Worm (Caenorhabditis elegans) whole organism, L2 larva: ENCODE measurements around the gene Y56A3A.6.

Experiments
- C34F6.9 ChIP-seq: fragments of 150-350 bp; optimal IDR thresholded peaks from 2 replicates; lab custom pipeline; 2014; ENCODE audit warnings: missing biosample characterization, missing genetic modification characterization
- F13H6.1 ChIP-seq: sonication (generic microtip); optimal IDR thresholded peaks from 2 replicates; lab custom pipeline; 2016; ENCODE audit warnings: missing genetic modification characterization, missing compliant biosample characterization
- R02D3.7 ChIP-seq: fragments of 150-350 bp; optimal IDR thresholded peaks from 2 replicates; lab custom pipeline; 2014; ENCODE audit warnings: missing biosample characterization, missing genetic modification characterization
- Y55F3AM.14 ChIP-seq: fragments of 200-800 bp; sonication (Bioruptor generic); optimal IDR thresholded peaks from 2 replicates; lab custom pipeline; 2018; ENCODE audit warnings: mild to moderate bottlenecking, missing genetic modification characterization, missing compliant biosample characterization
- ZK546.5 ChIP-seq: sonication (generic microtip); optimal IDR thresholded peaks from 2 replicates; lab custom pipeline; 2017; ENCODE audit warnings: missing biosample characterization, missing genetic modification characterization
- alr-1 ChIP-seq: fragments of 150-350 bp; optimal IDR thresholded peaks from 2 replicates; lab custom pipeline; 2014; ENCODE audit warnings: missing biosample characterization, missing genetic modification characterization
- aly-2 ChIP-seq: fragments of 150-350 bp; optimal IDR thresholded peaks from 2 replicates; lab custom pipeline; 2014; ENCODE audit warnings: missing biosample characterization, missing genetic modification characterization
- ceh-16 ChIP-seq: fragments of 150-350 bp; optimal IDR thresholded peaks from 2 replicates; lab custom pipeline; 2014; ENCODE audit warnings: missing biosample characterization, missing genetic modification characterization
- crh-2 ChIP-seq: sonication (generic microtip); optimal IDR thresholded peaks from 2 replicates; lab custom pipeline; 2017; ENCODE audit warnings: missing biosample characterization, missing genetic modification characterization
- elt-3 ChIP-seq: sonication (generic microtip); optimal IDR thresholded peaks from 2 replicates; lab custom pipeline; 2017; ENCODE audit warnings: missing biosample characterization, missing genetic modification characterization
- fos-1 ChIP-seq: fragments of 150-350 bp; optimal IDR thresholded peaks from 2 replicates; lab custom pipeline; 2014; ENCODE audit warnings: missing biosample characterization, missing genetic modification characterization
- gmeb-1 ChIP-seq: fragments of 150-350 bp; optimal IDR thresholded peaks from 2 replicates; lab custom pipeline; 2014; ENCODE audit warnings: missing biosample characterization, missing genetic modification characterization
- lin-11 ChIP-seq: fragments of 150-350 bp; sonication (generic microtip); optimal IDR thresholded peaks from 2 replicates; lab custom pipeline; 2014; ENCODE audit warnings: missing biosample characterization, missing genetic modification characterization, inconsistent platforms, mixed read lengths
- lin-13 ChIP-seq: fragments of 150-350 bp; optimal IDR thresholded peaks from 2 replicates; lab custom pipeline; 2014; ENCODE audit warnings: missing biosample characterization, missing genetic modification reagents, missing genetic modification characterization
- lin-39 ChIP-seq: fragments of 150-350 bp; optimal IDR thresholded peaks from 2 replicates; lab custom pipeline; 2014; ENCODE audit warnings: missing biosample characterization, missing genetic modification reagents, missing genetic modification characterization
- lsy-2 ChIP-seq, 2 experiments: fragments of 150-350 bp in 1 of 2; sonication (generic microtip) in 1 of 2; optimal IDR thresholded peaks; 2 replicates each; lab custom pipeline; 2014 to 2017; ENCODE audit warnings: missing biosample characterization in 2 of 2, missing genetic modification characterization in 2 of 2
- mab-5 ChIP-seq: fragments of 150-350 bp; optimal IDR thresholded peaks from 2 replicates; lab custom pipeline; 2014; ENCODE audit warnings: missing biosample characterization, missing genetic modification characterization
- mbf-1 ChIP-seq: sonication (generic microtip); optimal IDR thresholded peaks from 2 replicates; lab custom pipeline; 2017; ENCODE audit warnings: missing biosample characterization, missing genetic modification characterization
- nhr-129 ChIP-seq: fragments of 150-350 bp; optimal IDR thresholded peaks from 2 replicates; lab custom pipeline; 2014; ENCODE audit warnings: missing biosample characterization, missing genetic modification characterization
- nhr-21 ChIP-seq: fragments of 150-350 bp; optimal IDR thresholded peaks from 2 replicates; lab custom pipeline; 2014; ENCODE audit warnings: missing biosample characterization, missing genetic modification characterization
- nhr-25 ChIP-seq: fragments of 150-350 bp; sonication (generic microtip); optimal IDR thresholded peaks from 3 replicates; lab custom pipeline; 2014; ENCODE audit warnings: missing biosample characterization, missing genetic modification characterization
- nhr-6 ChIP-seq: fragments of 150-350 bp; optimal IDR thresholded peaks from 2 replicates; lab custom pipeline; 2014; ENCODE audit warnings: missing biosample characterization, missing genetic modification characterization
- nhr-77 ChIP-seq: fragments of 150-350 bp; optimal IDR thresholded peaks from 2 replicates; lab custom pipeline; 2014; ENCODE audit warnings: missing biosample characterization, missing genetic modification characterization
- peb-1 ChIP-seq: fragments of 150-350 bp; optimal IDR thresholded peaks from 2 replicates; lab custom pipeline; 2014; ENCODE audit warnings: missing biosample characterization, missing genetic modification characterization
- sem-4 ChIP-seq: fragments of 150-350 bp; optimal IDR thresholded peaks from 2 replicates; lab custom pipeline; 2014; ENCODE audit warnings: missing biosample characterization, missing genetic modification reagents, missing genetic modification characterization
- skn-1 ChIP-seq: sonication (generic microtip); optimal IDR thresholded peaks from 2 replicates; lab custom pipeline; 2017; ENCODE audit warnings: missing biosample characterization, missing genetic modification characterization
- sma-3 ChIP-seq: sonication (generic microtip); optimal IDR thresholded peaks from 2 replicates; lab custom pipeline; 2016; ENCODE audit warnings: missing genetic modification reagents, missing genetic modification characterization, missing compliant biosample characterization
- sma-9 ChIP-seq, 2 experiments: fragments of 150-350 bp in 1 of 2; sonication (generic microtip) in 1 of 2; optimal IDR thresholded peaks; 2 replicates each; lab custom pipeline; 2014 to 2016; ENCODE audit warnings: missing genetic modification characterization in 2 of 2, mild to moderate bottlenecking in 1 of 2, missing biosample characterization in 1 of 2, missing compliant biosample characterization in 1 of 2, missing genetic modification reagents in 1 of 2, moderate library complexity in 1 of 2
- unc-39 ChIP-seq: fragments of 150-350 bp; optimal IDR thresholded peaks from 2 replicates; lab custom pipeline; 2014; ENCODE audit warnings: missing biosample characterization, missing genetic modification characterization
- unc-55 ChIP-seq: fragments of 150-350 bp; sonication (generic microtip); optimal IDR thresholded peaks from 3 replicates; lab custom pipeline; 2014; ENCODE audit warnings: missing biosample characterization, missing genetic modification reagents, missing genetic modification characterization
- unc-62 ChIP-seq: fragments of 150-350 bp; optimal IDR thresholded peaks from 2 replicates; lab custom pipeline; 2014; ENCODE audit warnings: missing biosample characterization, missing genetic modification reagents, missing genetic modification characterization
- zag-1 ChIP-seq: fragments of 150-350 bp; optimal IDR thresholded peaks from 2 replicates; lab custom pipeline; 2014; ENCODE audit warnings: missing biosample characterization, missing genetic modification characterization
- ztf-1 ChIP-seq: fragments of 200-800 bp; sonication (Bioruptor generic); conservative IDR thresholded peaks from 2 replicates; pipeline ENCODE4 v1.3.6; 2022; ENCODE audit warnings: missing genetic modification characterization, missing compliant biosample characterization
- ztf-11 ChIP-seq: sonication (generic microtip); optimal IDR thresholded peaks from 2 replicates; lab custom pipeline; 2017; ENCODE audit warnings: missing biosample characterization, missing genetic modification characterization
- ztf-4 ChIP-seq: fragments of 150-350 bp; optimal IDR thresholded peaks from 2 replicates; lab custom pipeline; 2014; ENCODE audit warnings: missing biosample characterization, missing genetic modification characterization

Gene Y56A3A.6

DNA sequence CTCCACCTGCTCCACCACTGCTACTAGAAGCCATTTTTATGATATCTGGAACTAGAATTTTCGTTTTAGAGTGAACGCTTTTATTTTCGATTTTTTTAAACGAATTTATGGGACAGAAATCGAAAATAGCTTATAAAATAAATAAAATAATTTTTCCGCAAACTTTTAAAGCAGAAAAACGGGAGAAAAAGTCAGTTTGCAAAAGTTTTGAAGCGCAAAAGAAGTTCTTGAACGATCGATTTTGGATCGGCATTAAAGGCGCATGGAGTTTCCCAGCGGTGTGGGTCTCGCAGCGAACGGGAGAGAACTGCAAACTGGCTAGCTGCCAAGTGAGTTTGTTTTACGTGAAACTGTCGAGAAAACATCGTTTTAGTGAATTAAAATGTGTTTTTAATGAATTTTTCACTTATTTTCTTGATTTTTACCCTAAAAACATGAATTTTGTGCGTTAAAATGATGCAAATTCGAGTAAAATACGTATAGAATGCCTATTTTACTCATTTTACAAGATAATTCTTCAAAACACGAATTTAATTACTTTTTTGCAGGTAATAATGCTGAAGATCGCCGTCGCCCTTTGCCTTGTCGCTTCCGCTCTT lies 41.7 kb upstream of the Y56A3A.6 start, which contains the start of the genes ccf-1 and trap-4:
ccf-1 (minus strand) TSS at position 51 of the 599 bp plus-strand sequence.
trap-4 (plus strand) TSS at position 549 of the 599 bp plus-strand sequence.
- TF ChIP-seq F13H6.1 (tag; lab: Kevin White, UChicago) (peak; percentile 16), zag-1 (no peak), sem-4 (tag; lab: Kevin White, UChicago) (peak; percentile 7), lin-39 (no peak), nhr-21 (tag; lab: Kevin White, UChicago) (peak; percentile 38), unc-39 (tag; lab: Kevin White, UChicago) (no peak), sma-3 (GFP tag; lab: Kevin White, UChicago) (peak; percentile 49), ztf-4 (tag; lab: Kevin White, UChicago) (peak; percentile 52), lsy-2 (tag; optimal IDR thresholded peaks at IDR 0.05; lab: Kevin White, UChicago) (peak; percentile 31 to 85), unc-62 (no peak), ztf-1 (no peak), unc-55 (peak; percentile 80), R02D3.7 (tag; lab: Kevin White, UChicago) (no peak), Y55F3AM.14 (GFP tag; lab: Kevin White, UChicago) (no peak), nhr-6 (tag; lab: Kevin White, UChicago) (no peak), nhr-129 (tag; lab: Kevin White, UChicago) (peak; percentile 58), C34F6.9 (tag; lab: Kevin White, UChicago) (peak; percentile 68), crh-2 (tag; lab: Kevin White, UChicago) (peak; percentile 65), ceh-16 (tag; lab: Kevin White, UChicago) (no peak), ztf-11 (tag; lab: Kevin White, UChicago) (no peak), sma-9 (GFP tag; optimal IDR thresholded peaks at IDR 0.05; lab: Kevin White, UChicago) (peak; percentile 6), sma-9 (tag; optimal IDR thresholded peaks at IDR 0.05; lab: Kevin White, UChicago) (no peak), lin-13 (peak; percentile 40), elt-3 (tag; lab: Kevin White, UChicago) (no peak), aly-2 (tag; lab: Kevin White, UChicago) (no peak), lin-11 (tag; lab: Kevin White, UChicago) (peak; percentile 45), nhr-25 (tag; lab: Kevin White, UChicago) (peak; percentile 34), skn-1 (peak; percentile 25), gmeb-1 (peak; percentile 48), fos-1 (peak; percentile 30), peb-1 (tag; lab: Kevin White, UChicago) (no peak)

DNA sequence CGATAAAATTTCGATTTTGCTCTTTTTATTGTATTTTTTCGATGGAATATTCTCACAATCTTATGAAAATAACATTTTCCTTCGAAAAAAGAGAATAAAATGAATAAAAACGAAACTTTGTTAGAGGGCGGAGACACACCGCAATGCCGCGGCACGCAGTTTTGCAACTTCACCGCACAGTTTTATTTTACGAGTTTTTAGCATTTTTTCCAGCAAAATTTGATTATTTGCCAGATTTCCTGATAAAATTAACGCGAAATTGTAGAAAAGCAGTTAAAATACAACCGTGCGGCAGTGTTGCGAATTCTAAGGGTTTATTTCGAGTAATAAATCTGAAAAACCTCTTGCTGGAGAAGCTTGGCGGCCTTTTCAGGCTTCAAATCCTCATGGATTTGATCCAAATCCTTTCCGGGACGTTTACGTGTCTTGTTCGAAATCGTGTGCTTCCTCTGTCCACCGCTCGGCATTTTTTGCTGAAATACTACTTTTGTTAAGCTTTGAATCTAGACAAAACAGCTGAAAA lies 39.7 kb upstream of the Y56A3A.6 start, which contains the start of gene znf-593:
znf-593 (minus strand) TSS at position 473 of the 523 bp plus-strand sequence.
- TF ChIP-seq unc-39 (tag; lab: Kevin White, UChicago) (no peak), nhr-25 (tag; lab: Kevin White, UChicago) (peak; percentile 24), zag-1 (no peak), unc-55 (peak; percentile 3), lsy-2 (tag; optimal IDR thresholded peaks at IDR 0.05; lab: Kevin White, UChicago) (peak in 1 of 2 experiments; percentile 34), sem-4 (tag; lab: Kevin White, UChicago) (peak; percentile 29)

- TF ChIP-seq nhr-21 (tag; lab: Kevin White, UChicago) (no peak), crh-2 (tag; lab: Kevin White, UChicago) (no peak), nhr-77 (tag; lab: Kevin White, UChicago) (no peak), lsy-2 (tag; optimal IDR thresholded peaks at IDR 0.05; lab: Kevin White, UChicago) (no peak)
- TF ChIP-seq, all 48 proteins: peak for 0
Observed at ce11 chrIII:11917525-11917924, 38.9 kb upstream of the Y56A3A.6 start.

DNA sequence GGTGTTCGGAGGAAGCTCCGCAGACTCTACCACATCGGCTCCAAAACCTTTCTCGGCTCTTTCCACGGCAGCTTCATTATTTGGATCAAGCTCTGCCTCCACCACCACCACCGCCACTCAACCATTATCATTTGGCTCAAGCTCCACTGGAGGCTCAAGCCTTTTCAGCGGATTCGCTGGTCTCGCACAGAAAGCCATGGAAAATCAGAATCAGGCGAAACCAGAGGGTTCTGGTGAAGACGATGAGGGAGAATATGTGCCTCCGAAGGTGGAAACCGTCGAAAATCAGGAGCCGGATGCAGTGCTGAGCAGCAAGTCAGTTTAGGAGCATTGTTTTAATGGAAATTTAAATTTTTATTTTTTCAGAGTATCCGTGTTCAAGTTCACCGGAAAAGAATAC lies 38.5 kb upstream of the Y56A3A.6 start:
- TF ChIP-seq fos-1 (no peak), ZK546.5 (tag; lab: Kevin White, UChicago) (no peak), alr-1 (no peak), mab-5 (no peak), R02D3.7 (tag; lab: Kevin White, UChicago) (no peak), sma-9 (GFP tag; optimal IDR thresholded peaks at IDR 0.05; lab: Kevin White, UChicago) (no peak), sma-9 (tag; optimal IDR thresholded peaks at IDR 0.05; lab: Kevin White, UChicago) (no peak), mbf-1 (tag; lab: Kevin White, UChicago) (no peak), gmeb-1 (no peak)
